Fruit fly (Drosophila melanogaster) whole organism, prepupa: ENCODE results near the gene CG34247.

Experiments
- Blimp-1 ChIP-seq: fragments of 200-800 bp; sonication (Bioruptor generic); optimal IDR thresholded peaks from 3 replicates; lab custom pipeline; 2017; ENCODE audit warnings: missing biosample characterization, missing genetic modification characterization, mild to moderate bottlenecking, moderate library complexity, missing genetic modification reagents
- CG10669 ChIP-seq: fragments of 200-800 bp; sonication (Bioruptor generic); optimal IDR thresholded peaks from 3 replicates; lab custom pipeline; 2018; ENCODE audit warnings: missing biosample characterization, mild to moderate bottlenecking, missing genetic modification characterization, moderate library complexity
- CG15336 ChIP-seq: fragments of 200-800 bp; sonication (Bioruptor generic); IDR thresholded peaks from 2 replicates; pipeline ENCODE4 v1.3.6; 2022; ENCODE audit warnings: missing biosample characterization, missing genetic modification characterization
- CG1621 ChIP-seq: fragments of 200-800 bp; sonication (Bioruptor generic); optimal IDR thresholded peaks from 3 replicates; lab custom pipeline; 2018; ENCODE audit warnings: missing biosample characterization, mild to moderate bottlenecking, missing genetic modification characterization
- CG3032 ChIP-seq: fragments of 200-800 bp; optimal IDR thresholded peaks from 2 replicates; lab custom pipeline; 2019; ENCODE audit warnings: missing biosample characterization, mild to moderate bottlenecking, missing genetic modification characterization, moderate library complexity
- CG32006 ChIP-seq: fragments of 200-800 bp; sonication (Bioruptor generic); optimal IDR thresholded peaks from 3 replicates; lab custom pipeline; 2017; ENCODE audit warnings: missing biosample characterization, mild to moderate bottlenecking, missing genetic modification characterization
- CG3919 ChIP-seq: fragments of 200-800 bp; sonication (Bioruptor generic); optimal IDR thresholded peaks from 3 replicates; lab custom pipeline; 2016; ENCODE audit warnings: missing biosample characterization, missing genetic modification characterization
- CG6163 ChIP-seq: fragments of 200-800 bp; sonication (Bioruptor generic); IDR thresholded peaks from 3 replicates; pipeline ENCODE4 v1.3.6; 2022; ENCODE audit warnings: missing biosample characterization, missing genetic modification characterization
- CG6276 ChIP-seq: fragments of 200-800 bp; sonication (Bioruptor generic); optimal IDR thresholded peaks from 2 replicates; lab custom pipeline; 2017; ENCODE audit warnings: missing biosample characterization, mild to moderate bottlenecking, missing genetic modification characterization
- CG6792 ChIP-seq: fragments of 200-800 bp; sonication (Bioruptor generic); optimal IDR thresholded peaks from 3 replicates; lab custom pipeline; 2016; ENCODE audit warnings: missing biosample characterization, missing genetic modification characterization
- CG6808 ChIP-seq: fragments of 200-800 bp; sonication (Bioruptor generic); optimal IDR thresholded peaks from 3 replicates; lab custom pipeline; 2017; ENCODE audit warnings: missing biosample characterization, missing genetic modification characterization, mild to moderate bottlenecking, moderate library complexity, missing genetic modification reagents
- CG7368 ChIP-seq: fragments of 200-800 bp; sonication (Bioruptor generic); optimal IDR thresholded peaks from 3 replicates; lab custom pipeline; 2016; ENCODE audit warnings: missing biosample characterization, missing genetic modification characterization
- CG8319 ChIP-seq: fragments of 200-800 bp; sonication (Bioruptor generic); optimal IDR thresholded peaks from 3 replicates; lab custom pipeline; 2016; ENCODE audit warnings: missing biosample characterization, missing genetic modification characterization
- CG9139 ChIP-seq: fragments of 200-800 bp; sonication (Bioruptor generic); optimal IDR thresholded peaks from 3 replicates; lab custom pipeline; 2017; ENCODE audit warnings: missing biosample characterization, mild to moderate bottlenecking, missing genetic modification characterization
- Eip75B ChIP-seq: fragments of 200-800 bp; sonication (Bioruptor generic); optimal IDR thresholded peaks from 3 replicates; lab custom pipeline; 2016; ENCODE audit warnings: missing biosample characterization, missing genetic modification characterization
- Eip78C ChIP-seq: fragments of 200-800 bp; sonication (Bioruptor generic); peaks from one replicate; lab custom pipeline; 2016; ENCODE audit warnings: missing biosample characterization, missing genetic modification characterization
- Ets96B ChIP-seq: fragments of 200-800 bp; optimal IDR thresholded peaks from 2 replicates; lab custom pipeline; 2019; ENCODE audit warnings: missing biosample characterization, mild to moderate bottlenecking, missing genetic modification characterization, moderate library complexity
- Gug ChIP-seq: fragments of 200-800 bp; sonication (Bioruptor generic); IDR thresholded peaks from 2 replicates; pipeline ENCODE4 v1.3.6; 2022; ENCODE audit warnings: missing biosample characterization, missing genetic modification characterization
- Hr38 ChIP-seq: sonication (Bioruptor generic); optimal IDR thresholded peaks from 2 replicates; lab custom pipeline; 2016; ENCODE audit warnings: missing biosample characterization, missing genetic modification characterization
- Hr4 ChIP-seq: fragments of 200-800 bp; sonication (Bioruptor generic); optimal IDR thresholded peaks from 3 replicates; lab custom pipeline; 2016; ENCODE audit warnings: missing biosample characterization, missing genetic modification characterization
- Lpt ChIP-seq: fragments of 200-800 bp; sonication (Bioruptor generic); optimal IDR thresholded peaks from 3 replicates; lab custom pipeline; 2016; ENCODE audit warnings: missing biosample characterization, missing genetic modification characterization
- Met ChIP-seq: fragments of 200-800 bp; sonication (Bioruptor generic); optimal IDR thresholded peaks from 3 replicates; lab custom pipeline; 2016; ENCODE audit warnings: missing biosample characterization, missing genetic modification characterization
- OdsH ChIP-seq: fragments of 200-800 bp; sonication (Bioruptor generic); optimal IDR thresholded peaks from 3 replicates; lab custom pipeline; 2016; ENCODE audit warnings: missing biosample characterization, missing genetic modification characterization
- Smox ChIP-seq: fragments of 200-800 bp; sonication (Bioruptor generic); optimal IDR thresholded peaks from 3 replicates; lab custom pipeline; 2016; ENCODE audit warnings: missing biosample characterization, missing genetic modification characterization
- achi ChIP-seq: fragments of 200-800 bp; sonication (Bioruptor generic); optimal IDR thresholded peaks from 3 replicates; lab custom pipeline; 2016; ENCODE audit warnings: missing biosample characterization, missing genetic modification characterization
- acj6 ChIP-seq: fragments of 200-800 bp; sonication (Bioruptor generic); optimal IDR thresholded peaks from 3 replicates; lab custom pipeline; 2016; ENCODE audit warnings: missing biosample characterization, missing genetic modification characterization
- dac ChIP-seq: fragments of 200-800 bp; sonication (Bioruptor generic); optimal IDR thresholded peaks from 2 replicates; lab custom pipeline; 2017; ENCODE audit warnings: missing biosample characterization, mild to moderate bottlenecking, missing genetic modification characterization
- dsx ChIP-seq: fragments of 200-800 bp; optimal IDR thresholded peaks from 3 replicates; lab custom pipeline; 2019; ENCODE audit warnings: missing biosample characterization, mild to moderate bottlenecking, missing genetic modification characterization, moderate library complexity; ENCODE audit not compliant: poor library complexity, severe bottlenecking
- eg ChIP-seq: fragments of 200-800 bp; sonication (Bioruptor generic); IDR thresholded peaks from 3 replicates; pipeline ENCODE4 v1.3.6; 2022; ENCODE audit warnings: missing biosample characterization, missing genetic modification characterization
- esn ChIP-seq: fragments of 200-800 bp; sonication (Bioruptor generic); optimal IDR thresholded peaks from 2 replicates; lab custom pipeline; 2016; ENCODE audit warnings: missing biosample characterization, mild to moderate bottlenecking, missing genetic modification characterization, moderate library complexity
- fd59A ChIP-seq: fragments of 200-800 bp; sonication (Bioruptor generic); optimal IDR thresholded peaks from 2 replicates; lab custom pipeline; 2017; ENCODE audit warnings: missing biosample characterization, mild to moderate bottlenecking, missing genetic modification characterization, missing genetic modification reagents
- fkh ChIP-seq: fragments of 200-800 bp; sonication (Bioruptor generic); optimal IDR thresholded peaks from 3 replicates; lab custom pipeline; 2017; ENCODE audit warnings: missing biosample characterization, mild to moderate bottlenecking, missing genetic modification characterization, moderate library complexity
- salr ChIP-seq, 2 experiments: fragments of 200-800 bp; sonication (Bioruptor generic); optimal IDR thresholded peaks; 3 replicates each; lab custom pipeline; 2016 to 2018; ENCODE audit warnings: missing biosample characterization in 2 of 2, missing genetic modification characterization in 2 of 2, mild to moderate bottlenecking in 1 of 2
- ss ChIP-seq, 2 experiments: fragments of 200-800 bp; sonication (Bioruptor generic); optimal IDR thresholded peaks; 2 replicates in 1 of 2; 3 replicates in 1 of 2; lab custom pipeline; 2017 to 2018; ENCODE audit warnings: mild to moderate bottlenecking in 2 of 2, missing biosample characterization in 2 of 2, missing genetic modification characterization in 2 of 2, moderate library complexity in 1 of 2
- svp ChIP-seq: fragments of 200-800 bp; sonication (Bioruptor generic); peaks from one replicate; lab custom pipeline; 2016; ENCODE audit warnings: missing biosample characterization, missing genetic modification characterization
- vri ChIP-seq: fragments of 200-800 bp; sonication (Bioruptor generic); optimal IDR thresholded peaks from 3 replicates; lab custom pipeline; 2016; ENCODE audit warnings: missing biosample characterization, mild to moderate bottlenecking, missing genetic modification characterization

CG34247 gene

DNA sequence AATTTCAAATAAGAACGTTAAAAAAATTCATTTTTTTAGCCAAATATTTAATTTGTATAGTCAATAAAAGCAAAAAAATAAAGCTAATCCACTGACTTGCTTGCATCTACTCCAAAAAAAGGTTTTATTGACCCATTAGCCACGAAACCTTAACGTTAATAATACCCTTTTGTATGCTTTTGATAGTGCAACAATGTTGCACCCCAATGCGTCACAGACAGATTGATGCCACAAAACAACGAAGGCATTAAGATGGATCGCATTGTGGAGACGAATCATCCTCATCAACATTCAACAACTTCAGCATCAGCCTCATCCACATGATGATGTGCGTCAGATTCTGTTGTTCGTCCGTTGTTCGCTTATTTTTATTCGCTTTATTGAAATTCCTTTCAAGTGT, 46.0 kb downstream of the CG34247 start:
- TF ChIP-seq CG6792 (GFP tag; lab: Kevin White, UChicago) (no peak), Eip75B (GFP tag; lab: Kevin White, UChicago) (no peak), Hr38 (GFP tag; lab: Kevin White, UChicago) (no peak), Met (GFP tag; lab: Kevin White, UChicago) (no peak), dsx (peak; percentile 98), CG1621 (no peak), Eip78C (peak; percentile 45), Blimp-1 (GFP tag; lab: Kevin White, UChicago) (no peak), Gug (no peak)

DNA sequence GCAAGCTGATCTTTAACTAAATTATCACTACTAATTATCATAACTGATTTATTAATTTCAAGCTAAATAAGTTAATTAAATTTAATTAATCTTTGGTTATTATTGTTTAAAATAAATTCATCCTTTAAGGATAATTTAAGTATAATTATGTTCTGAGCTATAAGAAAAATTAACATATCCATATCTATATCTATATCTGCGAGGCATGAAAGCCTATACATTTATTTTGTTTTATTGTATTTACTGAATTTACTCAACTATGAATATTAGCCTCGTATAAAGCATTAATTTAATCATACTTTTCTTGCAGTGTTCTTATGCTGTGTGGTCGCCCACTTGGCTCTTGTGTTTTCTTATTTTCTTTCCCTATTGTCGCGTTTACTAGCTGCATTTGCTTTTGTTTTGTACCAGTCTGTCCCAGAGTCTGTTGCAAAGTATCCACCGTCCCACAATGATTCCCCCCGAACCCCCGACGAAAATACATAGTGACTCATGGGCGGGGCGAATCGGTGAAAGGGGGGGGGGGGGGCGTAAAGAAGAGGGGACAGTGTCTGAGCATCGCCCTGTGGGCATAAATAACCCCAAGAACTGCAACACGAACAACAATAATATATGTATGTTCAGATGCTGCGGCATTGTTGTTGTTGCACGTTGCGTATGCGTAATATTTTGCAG, 46.7 kb downstream of the CG34247 start:
- TF ChIP-seq svp (GFP tag; lab: Kevin White, UChicago) (peak; percentile 57), dac (GFP tag; lab: Kevin White, UChicago) (no peak), CG6808 (GFP tag; lab: Kevin White, UChicago) (peak; percentile 35), eg (GFP tag; lab: Robert Waterston, UW) (peak; percentile 58; the same call in 2 of the 3 replicates), dsx (peak; percentile 97), acj6 (no peak), Hr4 (GFP tag; lab: Kevin White, UChicago) (no peak), esn (GFP tag; lab: Kevin White, UChicago) (no peak), CG1621 (peak; percentile 30), CG6792 (GFP tag; lab: Kevin White, UChicago) (no peak), Blimp-1 (GFP tag; lab: Kevin White, UChicago) (no peak), Ets96B (peak; percentile 39), CG15336 (peak; percentile 22; the same call in 1 of the 2 replicates), CG7368 (GFP tag; lab: Kevin White, UChicago) (no peak), ss (GFP tag; optimal IDR thresholded peaks at IDR 0.05; lab: Kevin White, UChicago) (peak; percentile 49 to 72), Eip78C (peak; percentile 60), Lpt (GFP tag; lab: Kevin White, UChicago) (peak; percentile 7), vri (GFP tag; lab: Kevin White, UChicago) (no peak), CG10669 (GFP tag; lab: Kevin White, UChicago) (peak; percentile 30), CG6276 (GFP tag; lab: Kevin White, UChicago) (peak; percentile 9), salr (GFP tag; optimal IDR thresholded peaks at IDR 0.05; lab: Kevin White, UChicago) (peak in 1 of 2 experiments; percentile 39), Gug (0 out of 2 replicates have a peak, but pooled peaks have one; percentile 11), CG3919 (GFP tag; lab: Kevin White, UChicago) (peak; percentile 21), CG8319 (GFP tag; lab: Kevin White, UChicago) (no peak), fd59A (GFP tag; lab: Kevin White, UChicago) (no peak), fkh (no peak), OdsH (no peak), achi (GFP tag; lab: Kevin White, UChicago) (no peak), CG9139 (peak; percentile 21), CG32006 (GFP tag; lab: Kevin White, UChicago) (peak; percentile 15), CG6163 (peak; percentile 66; the same call in 2 of the 3 replicates), CG3032 (tag; lab: Kevin White, UChicago) (no peak)

DNA sequence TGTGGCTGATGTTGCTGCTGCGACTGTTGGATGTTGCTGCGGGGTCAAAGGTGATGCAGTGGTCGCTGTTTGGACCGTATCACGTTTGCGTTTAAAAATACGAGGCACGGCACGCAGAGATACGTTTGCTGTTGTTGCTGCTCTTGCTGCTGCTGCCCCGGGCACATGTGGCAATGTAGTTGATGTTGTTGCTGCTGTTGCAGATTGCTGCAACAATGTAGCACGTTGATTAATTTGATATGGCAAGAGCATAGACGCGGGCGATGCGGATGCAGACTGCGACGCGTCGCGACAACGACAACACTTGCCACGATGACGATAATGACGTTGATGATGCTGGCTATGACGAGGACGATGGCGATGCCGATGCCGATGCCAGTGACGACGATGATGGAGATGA, 48.2 kb downstream of the CG34247 start:
- TF ChIP-seq CG3919 (GFP tag; lab: Kevin White, UChicago) (no peak), ss (GFP tag; optimal IDR thresholded peaks at IDR 0.05; lab: Kevin White, UChicago) (peak in 1 of 2 experiments; percentile 44), CG6808 (GFP tag; lab: Kevin White, UChicago) (peak; percentile 5), CG8319 (GFP tag; lab: Kevin White, UChicago) (no peak), Eip75B (GFP tag; lab: Kevin White, UChicago) (no peak), CG9139 (peak; percentile 9), Smox (GFP tag; lab: Kevin White, UChicago) (no peak), dsx (peak; percentile 100), eg (GFP tag; lab: Robert Waterston, UW) (no peak), CG15336 (no peak), achi (GFP tag; lab: Kevin White, UChicago) (no peak), svp (GFP tag; lab: Kevin White, UChicago) (peak; percentile 74)
- TF ChIP-seq, all 60 proteins: peak for 5
